Fruit fly (Drosophila melanogaster) whole organism, embryonic: ENCODE measurements around the gene CG46387.

Experiments used
- Bdp1 ChIP-seq: fragments of 200-800 bp; sonication (Bioruptor generic); optimal IDR thresholded peaks from 3 replicates; lab custom pipeline; 2016; ENCODE audit warnings: missing biosample characterization, missing genetic modification characterization
- Bgb ChIP-seq: fragments of 200-800 bp; sonication (Bioruptor generic); IDR thresholded peaks from 2 replicates; pipeline ENCODE4 v1.3.6; 2022; ENCODE audit warnings: missing biosample characterization, missing genetic modification characterization; ENCODE audit not compliant: partially characterized antibody
- Blimp-1 ChIP-seq: fragments of 200-800 bp; sonication (Bioruptor generic); optimal IDR thresholded peaks from 3 replicates; lab custom pipeline; 2018; ENCODE audit warnings: missing biosample characterization, missing genetic modification characterization, mild to moderate bottlenecking, moderate library complexity, missing genetic modification reagents
- C15 ChIP-seq: fragments of 200-800 bp; sonication (Bioruptor generic); IDR thresholded peaks from 3 replicates; pipeline ENCODE4 v1.3.6; 2022; ENCODE audit warnings: missing biosample characterization, missing genetic modification characterization
- CG10979 ChIP-seq: fragments of 200-800 bp; sonication (Bioruptor generic); optimal IDR thresholded peaks from 2 replicates; lab custom pipeline; 2018; ENCODE audit warnings: missing biosample characterization, mild to moderate bottlenecking, missing genetic modification characterization, moderate library complexity
- CG11696 ChIP-seq: fragments of 200-800 bp; sonication (Bioruptor generic); IDR thresholded peaks from 2 replicates; pipeline ENCODE4 v1.3.6; 2022; ENCODE audit warnings: missing biosample characterization, missing genetic modification characterization
- CG12155 ChIP-seq: fragments of 200-800 bp; sonication (Bioruptor generic); optimal IDR thresholded peaks from 3 replicates; lab custom pipeline; 2016; ENCODE audit warnings: missing biosample characterization, missing genetic modification characterization
- CG12769 ChIP-seq: fragments of 200-800 bp; sonication (Bioruptor generic); optimal IDR thresholded peaks from 2 replicates; lab custom pipeline; 2019; ENCODE audit warnings: missing biosample characterization, mild to moderate bottlenecking, missing genetic modification characterization, moderate library complexity
- CG13287 ChIP-seq: fragments of 200-800 bp; sonication (Bioruptor generic); IDR thresholded peaks from 2 replicates; pipeline ENCODE4 v1.3.6; 2022; ENCODE audit warnings: missing biosample characterization, missing genetic modification characterization; ENCODE audit not compliant: partially characterized antibody
- CG14710 ChIP-seq: fragments of 200-800 bp; sonication (Bioruptor generic); optimal IDR thresholded peaks from 3 replicates; lab custom pipeline; 2019; ENCODE audit warnings: missing biosample characterization, mild to moderate bottlenecking, missing genetic modification characterization, moderate library complexity
- CG15696 ChIP-seq: fragments of 200-800 bp; sonication (Bioruptor generic); optimal IDR thresholded peaks from 2 replicates; lab custom pipeline; 2019; ENCODE audit warnings: missing biosample characterization, mild to moderate bottlenecking, missing genetic modification characterization, moderate library complexity
- CG17802 ChIP-seq: fragments of 200-800 bp; sonication (Bioruptor generic); optimal IDR thresholded peaks from 2 replicates; lab custom pipeline; 2018; ENCODE audit warnings: missing biosample characterization, mild to moderate bottlenecking, missing genetic modification characterization, moderate library complexity
- CG18476 ChIP-seq: fragments of 200-800 bp; sonication (Bioruptor generic); optimal IDR thresholded peaks from 2 replicates; lab custom pipeline; 2016; ENCODE audit warnings: missing biosample characterization, mild to moderate bottlenecking, missing genetic modification characterization
- CG18619 ChIP-seq: fragments of 200-800 bp; sonication (Bioruptor generic); optimal IDR thresholded peaks from 3 replicates; lab custom pipeline; 2017; ENCODE audit warnings: missing biosample characterization, mild to moderate bottlenecking, missing genetic modification characterization
- CG2202 ChIP-seq: fragments of 200-800 bp; sonication (Bioruptor generic); optimal IDR thresholded peaks from 2 replicates; lab custom pipeline; 2018; ENCODE audit warnings: missing biosample characterization, mild to moderate bottlenecking, missing genetic modification characterization
- CG2875 ChIP-seq: fragments of 200-800 bp; sonication (Bioruptor generic); optimal IDR thresholded peaks from 2 replicates; lab custom pipeline; 2017; ENCODE audit warnings: missing biosample characterization, mild to moderate bottlenecking, missing genetic modification characterization, missing genetic modification reagents
- CG31224 ChIP-seq: fragments of 200-800 bp; sonication (Bioruptor generic); IDR thresholded peaks from 2 replicates; pipeline ENCODE4 v1.3.6; 2022; ENCODE audit warnings: missing biosample characterization, missing genetic modification characterization
- CG3163 ChIP-seq: fragments of 200-800 bp; sonication (Bioruptor generic); optimal IDR thresholded peaks from 3 replicates; lab custom pipeline; 2016; ENCODE audit warnings: missing biosample characterization, missing genetic modification characterization
- CG32532 ChIP-seq: fragments of 200-800 bp; sonication (Bioruptor generic); IDR thresholded peaks from 2 replicates; pipeline ENCODE4 v1.3.6; 2022; ENCODE audit warnings: missing biosample characterization, missing genetic modification characterization
- CG3847 ChIP-seq: fragments of 200-800 bp; sonication (Bioruptor generic); IDR thresholded peaks from 2 replicates; pipeline ENCODE4 v1.3.6; 2022; ENCODE audit warnings: missing biosample characterization, missing genetic modification characterization
- CG6683 ChIP-seq: fragments of 200-800 bp; sonication (Bioruptor generic); optimal IDR thresholded peaks from 2 replicates; lab custom pipeline; 2017; ENCODE audit warnings: missing biosample characterization, mild to moderate bottlenecking, missing genetic modification characterization, missing genetic modification reagents
- CG6813 ChIP-seq: fragments of 200-800 bp; sonication (Bioruptor generic); optimal IDR thresholded peaks from 2 replicates; lab custom pipeline; 2017; ENCODE audit warnings: missing biosample characterization, missing genetic modification characterization, mild to moderate bottlenecking, moderate library complexity, missing genetic modification reagents
- CG7357 ChIP-seq: fragments of 200-800 bp; sonication (Bioruptor generic); IDR thresholded peaks from 3 replicates; pipeline ENCODE4 v1.3.6; 2022; ENCODE audit warnings: missing biosample characterization, missing genetic modification characterization
- CG8944 ChIP-seq: fragments of 200-800 bp; sonication (Bioruptor generic); optimal IDR thresholded peaks from 3 replicates; lab custom pipeline; 2016; ENCODE audit warnings: missing biosample characterization, missing genetic modification characterization
- CoRest ChIP-seq: fragments of 200-800 bp; sonication (Bioruptor generic); optimal IDR thresholded peaks from 3 replicates; lab custom pipeline; 2018; ENCODE audit warnings: missing biosample characterization, mild to moderate bottlenecking, missing genetic modification characterization, moderate library complexity
- Doc2 ChIP-seq: fragments of 200-800 bp; sonication (Bioruptor generic); IDR thresholded peaks from 2 replicates; pipeline ENCODE4 v1.3.6; 2022; ENCODE audit warnings: missing biosample characterization, missing genetic modification characterization
- Doc3 ChIP-seq: fragments of 200-800 bp; sonication (Bioruptor generic); IDR thresholded peaks from 3 replicates; pipeline ENCODE4 v1.3.6; 2022; ENCODE audit warnings: missing biosample characterization, missing genetic modification characterization; ENCODE audit not compliant: partially characterized antibody
- GATAe ChIP-seq: fragments of 200-800 bp; sonication (Bioruptor generic); conservative IDR thresholded peaks from 2 replicates; pipeline ENCODE4 v1.3.6; 2022; ENCODE audit warnings: missing biosample characterization, missing genetic modification characterization
- Sox100B ChIP-seq: fragments of 200-800 bp; sonication (Bioruptor generic); optimal IDR thresholded peaks from 3 replicates; lab custom pipeline; 2018; ENCODE audit warnings: missing biosample characterization, mild to moderate bottlenecking, missing genetic modification characterization
- Ssrp ChIP-seq: fragments of 200-800 bp; sonication (Bioruptor generic); optimal IDR thresholded peaks from 2 replicates; lab custom pipeline; 2018; ENCODE audit warnings: missing biosample characterization, mild to moderate bottlenecking, missing genetic modification characterization, moderate library complexity
- ab ChIP-seq: fragments of 200-800 bp; sonication (Bioruptor generic); optimal IDR thresholded peaks from 2 replicates; lab custom pipeline; 2016; ENCODE audit warnings: missing biosample characterization, missing genetic modification characterization
- ap ChIP-seq: fragments of 200-800 bp; sonication (Bioruptor generic); IDR thresholded peaks from 2 replicates; pipeline ENCODE4 v1.3.6; 2022; ENCODE audit warnings: missing biosample characterization, missing genetic modification characterization
- ato ChIP-seq: fragments of 200-800 bp; sonication (Bioruptor generic); IDR thresholded peaks from 2 replicates; pipeline ENCODE4 v1.3.6; 2022; ENCODE audit warnings: missing biosample characterization, missing genetic modification characterization; ENCODE audit not compliant: partially characterized antibody
- crc ChIP-seq: fragments of 200-800 bp; sonication (Bioruptor generic); optimal IDR thresholded peaks from 2 replicates; lab custom pipeline; 2016; ENCODE audit warnings: missing biosample characterization, missing genetic modification characterization
- dpn ChIP-seq, 2 experiments: fragments of 200-800 bp; sonication (Bioruptor generic); optimal IDR thresholded peaks; 3 replicates each; lab custom pipeline; 2016; ENCODE audit warnings: missing biosample characterization in 2 of 2, missing genetic modification characterization in 2 of 2
- ftz-f1 ChIP-seq: fragments of 200-800 bp; sonication (Bioruptor generic); optimal IDR thresholded peaks from 2 replicates; lab custom pipeline; 2016; ENCODE audit warnings: missing biosample characterization, missing genetic modification characterization
- gro ChIP-seq: fragments of 200-800 bp; sonication (Bioruptor generic); optimal IDR thresholded peaks from 2 replicates; lab custom pipeline; 2016; ENCODE audit warnings: missing biosample characterization, missing genetic modification characterization
- insv ChIP-seq, 2 experiments: fragments of 200-800 bp; sonication (Bioruptor generic); optimal IDR thresholded peaks; 3 replicates each; lab custom pipeline; 2016 to 2018; ENCODE audit warnings: missing biosample characterization in 2 of 2, missing genetic modification characterization in 2 of 2
- inv ChIP-seq: fragments of 200-800 bp; sonication (Bioruptor generic); IDR thresholded peaks from 2 replicates; pipeline ENCODE4 v1.3.6; 2022; ENCODE audit warnings: missing biosample characterization, missing genetic modification characterization; ENCODE audit not compliant: partially characterized antibody
- jing ChIP-seq: fragments of 200-800 bp; sonication (Bioruptor generic); optimal IDR thresholded peaks from 2 replicates; lab custom pipeline; 2018; ENCODE audit warnings: missing biosample characterization, mild to moderate bottlenecking, missing genetic modification characterization
- lilli ChIP-seq: fragments of 200-800 bp; sonication (Bioruptor generic); optimal IDR thresholded peaks from 3 replicates; lab custom pipeline; 2016; ENCODE audit warnings: missing biosample characterization, missing genetic modification characterization
- peb ChIP-seq: fragments of 200-800 bp; sonication (Bioruptor generic); IDR thresholded peaks from 2 replicates; pipeline ENCODE4 v1.3.6; 2022; ENCODE audit warnings: missing biosample characterization, missing genetic modification characterization
- pho ChIP-seq: fragments of 200-800 bp; sonication (Bioruptor generic); optimal IDR thresholded peaks from 2 replicates; lab custom pipeline; 2016; ENCODE audit warnings: missing biosample characterization, missing genetic modification characterization
- pum ChIP-seq: fragments of 200-800 bp; sonication (Bioruptor generic); optimal IDR thresholded peaks from 2 replicates; lab custom pipeline; 2016; ENCODE audit warnings: missing biosample characterization, missing genetic modification characterization
- run ChIP-seq: fragments of 200-800 bp; sonication (Bioruptor generic); optimal IDR thresholded peaks from 3 replicates; lab custom pipeline; 2018; ENCODE audit warnings: missing biosample characterization, mild to moderate bottlenecking, missing genetic modification characterization
- tin ChIP-seq: fragments of 200-800 bp; sonication (Bioruptor generic); optimal IDR thresholded peaks from 3 replicates; lab custom pipeline; 2016; ENCODE audit warnings: missing biosample characterization, missing genetic modification characterization
- toy ChIP-seq: fragments of 200-800 bp; sonication (Bioruptor generic); IDR thresholded peaks from 2 replicates; pipeline ENCODE4 v1.3.6; 2022; ENCODE audit warnings: missing biosample characterization, missing genetic modification characterization
- zf30C ChIP-seq: fragments of 200-800 bp; sonication (Bioruptor generic); optimal IDR thresholded peaks from 3 replicates; lab custom pipeline; 2018; ENCODE audit warnings: missing biosample characterization, mild to moderate bottlenecking, missing genetic modification characterization
- zfh1 ChIP-seq: fragments of 200-800 bp; sonication (Bioruptor generic); IDR thresholded peaks from 3 replicates; pipeline ENCODE4 v1.3.6; 2022; ENCODE audit warnings: missing biosample characterization, missing genetic modification characterization

CG46387 gene

DNA sequence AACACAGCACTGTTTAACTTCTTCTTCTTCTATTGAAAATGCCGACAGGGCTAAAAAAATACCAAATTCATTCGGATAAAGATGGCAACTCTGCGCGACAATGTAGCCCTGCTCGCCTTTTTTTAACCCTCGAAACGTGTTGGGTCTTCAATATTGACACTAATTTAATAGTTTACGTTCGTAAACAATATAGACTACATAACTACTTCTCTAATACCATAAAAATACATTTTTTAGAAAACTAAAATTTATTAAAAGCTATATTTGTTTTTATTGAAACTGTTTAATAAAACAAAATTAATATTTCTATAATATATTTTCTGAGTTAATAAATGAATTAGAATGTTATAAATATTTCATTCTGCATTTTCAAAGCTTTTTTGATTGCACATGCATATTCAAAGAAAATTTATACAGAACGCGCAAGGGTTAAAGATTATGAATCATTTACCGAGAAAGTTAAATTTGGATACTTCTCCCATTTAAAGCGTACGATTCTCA is 9.7 kb upstream of the CG46387 start, which contains the start of the genes Taf2 and CalpB (continued):
- TF ChIP-seq CG8944 (GFP tag; lab: Kevin White, UChicago) (peak; percentile 51), Bgb (GFP tag; lab: Robert Waterston, UW) (peak; percentile 26; the same call in 1 of the 2 replicates), gro (no peak), Blimp-1 (GFP tag; lab: Kevin White, UChicago) (peak; percentile 87), Sox100B (GFP tag; lab: Kevin White, UChicago) (peak; percentile 96), toy (GFP tag; lab: Robert Waterston, UW) (peak; percentile 66; the same call in 1 of the 2 replicates), ap (peak; percentile 53), Doc3 (GFP tag; lab: Robert Waterston, UW) (no peak), CG3163 (GFP tag; lab: Kevin White, UChicago) (peak; percentile 42), CG2875 (peak; percentile 73), CoRest (tag; lab: Kevin White, UChicago) (peak; percentile 94), CG12155 (GFP tag; lab: Kevin White, UChicago) (peak; percentile 84), CG3847 (GFP tag; lab: Robert Waterston, UW) (peak; percentile 85), ab (GFP tag; lab: Kevin White, UChicago) (no peak), insv (GFP tag; optimal IDR thresholded peaks at IDR 0.05; lab: Kevin White, UChicago) (peak in 1 of 2 experiments; percentile 4), pho (GFP tag; lab: Kevin White, UChicago) (peak; percentile 62), CG6683 (GFP tag; lab: Kevin White, UChicago) (no peak), CG2202 (tag; lab: Kevin White, UChicago) (peak; percentile 52), CG31224 (peak; percentile 56; the same call in 1 of the 2 replicates), CG12769 (tag; lab: Kevin White, UChicago) (no peak), inv (GFP tag; lab: Robert Waterston, UW) (no peak), Doc2 (GFP tag; lab: Robert Waterston, UW) (no peak), Bdp1 (peak; percentile 15), CG11696 (GFP tag; lab: Robert Waterston, UW) (no peak), CG10979 (tag; lab: Kevin White, UChicago) (peak; percentile 94), ato (GFP tag; lab: Robert Waterston, UW) (no peak), CG17802 (tag; lab: Kevin White, UChicago) (peak; percentile 29), tin (GFP tag; lab: Kevin White, UChicago) (peak; percentile 79), jing (GFP tag; lab: Kevin White, UChicago) (no peak), CG15696 (tag; lab: Kevin White, UChicago) (peak; percentile 82), pum (peak; percentile 15), CG6813 (GFP tag; lab: Kevin White, UChicago) (peak; percentile 70), lilli (GFP tag; lab: Kevin White, UChicago) (peak; percentile 73), CG18619 (GFP tag; lab: Kevin White, UChicago) (peak; percentile 76), CG14710 (tag; lab: Kevin White, UChicago) (peak; percentile 97), crc (GFP tag; lab: Kevin White, UChicago) (no peak), GATAe (GFP tag; lab: Robert Waterston, UW) (peak; percentile 63), run (peak; percentile 86), CG32532 (peak; percentile 87), CG13287 (GFP tag; lab: Robert Waterston, UW) (peak; percentile 29), peb (GFP tag; lab: Robert Waterston, UW) (peak; percentile 34; the same call in 1 of the 2 replicates), CG18476 (GFP tag; lab: Kevin White, UChicago) (peak; percentile 46), CG7357 (GFP tag; lab: Robert Waterston, UW) (peak; percentile 59; the same call in 2 of the 3 replicates), Ssrp (tag; lab: Kevin White, UChicago) (peak; percentile 86), zf30C (GFP tag; lab: Kevin White, UChicago) (no peak), C15 (GFP tag; lab: Robert Waterston, UW) (no peak), dpn (GFP tag; optimal IDR thresholded peaks at IDR 0.05; lab: Kevin White, UChicago) (peak; percentile 46 to 82), ftz-f1 (GFP tag; lab: Kevin White, UChicago) (no peak), zfh1 (GFP tag; lab: Robert Waterston, UW) (peak; percentile 61; the same call in 1 of the 3 replicates)
